Fruit fly (Drosophila melanogaster) whole organism, embryonic: ENCODE measurements around the gene CG31821.

Source experiments
- Awh ChIP-seq: fragments of 200-800 bp; sonication (Bioruptor generic); IDR thresholded peaks from 2 replicates; pipeline ENCODE4, ENCODE4 v1.3.6; 2022; ENCODE audit warnings: missing biosample characterization, missing genetic modification characterization
- CG10959 ChIP-seq: fragments of 200-800 bp; sonication (Bioruptor generic); IDR thresholded peaks from 2 replicates; pipeline ENCODE4 v1.3.6; 2022; ENCODE audit warnings: missing biosample characterization, missing genetic modification characterization
- CG12659 ChIP-seq: fragments of 200-800 bp; sonication (Bioruptor generic); optimal IDR thresholded peaks from 3 replicates; lab custom pipeline; 2017; ENCODE audit warnings: mild to moderate bottlenecking, missing biosample characterization, missing genetic modification reagents, missing genetic modification characterization
- CG14441 ChIP-seq: fragments of 200-800 bp; sonication (Bioruptor generic); IDR thresholded peaks from 2 replicates; pipeline ENCODE4 v1.3.6; 2022; ENCODE audit warnings: missing biosample characterization, missing genetic modification characterization
- CG15073 ChIP-seq: fragments of 200-800 bp; sonication (Bioruptor generic); optimal IDR thresholded peaks from 2 replicates; lab custom pipeline; 2016; ENCODE audit warnings: missing biosample characterization, missing genetic modification characterization
- CG15514 ChIP-seq: fragments of 200-800 bp; sonication (Bioruptor generic); optimal IDR thresholded peaks from 3 replicates; lab custom pipeline; 2017; ENCODE audit warnings: missing biosample characterization, missing genetic modification characterization, mild to moderate bottlenecking, moderate library complexity, missing genetic modification reagents
- CG16779 ChIP-seq: fragments of 200-800 bp; sonication (Bioruptor generic); IDR thresholded peaks from 2 replicates; pipeline ENCODE4 v1.3.6; 2022; ENCODE audit warnings: missing biosample characterization, missing genetic modification characterization
- CG17328 ChIP-seq: fragments of 200-800 bp; sonication (Bioruptor generic); IDR thresholded peaks from 2 replicates; pipeline ENCODE4 v1.3.6; 2022; ENCODE audit warnings: missing biosample characterization, missing genetic modification characterization
- CG17385 ChIP-seq: fragments of 200-800 bp; sonication (Bioruptor generic); optimal IDR thresholded peaks from 3 replicates; lab custom pipeline; 2018; ENCODE audit warnings: missing biosample characterization, mild to moderate bottlenecking, missing genetic modification characterization
- CG18262 ChIP-seq: fragments of 200-800 bp; optimal IDR thresholded peaks from 3 replicates; lab custom pipeline; 2019; ENCODE audit warnings: missing biosample characterization, mild to moderate bottlenecking, missing genetic modification characterization, moderate library complexity
- CG1832 ChIP-seq: fragments of 200-800 bp; sonication (Bioruptor generic); optimal IDR thresholded peaks from 2 replicates; lab custom pipeline; 2017; ENCODE audit warnings: missing biosample characterization, mild to moderate bottlenecking, missing genetic modification characterization, inconsistent platforms
- CG2199 ChIP-seq: fragments of 200-800 bp; sonication (Bioruptor generic); IDR thresholded peaks from 3 replicates; pipeline ENCODE4 v1.3.6; 2022; ENCODE audit warnings: missing biosample characterization, missing genetic modification characterization
- CG7556 ChIP-seq: fragments of 200-800 bp; sonication (Bioruptor generic); optimal IDR thresholded peaks from 2 replicates; lab custom pipeline; 2017; ENCODE audit warnings: missing biosample characterization, mild to moderate bottlenecking, missing genetic modification characterization
- CG7745 ChIP-seq: fragments of 200-800 bp; sonication (Bioruptor generic); optimal IDR thresholded peaks from 2 replicates; lab custom pipeline; 2018; ENCODE audit warnings: missing biosample characterization, mild to moderate bottlenecking, missing genetic modification characterization, moderate library complexity
- CG9932 ChIP-seq: fragments of 200-800 bp; sonication (Bioruptor generic); IDR thresholded peaks from 2 replicates; pipeline ENCODE4 v1.3.6; 2022; ENCODE audit warnings: missing biosample characterization, missing genetic modification characterization
- CrebB ChIP-seq: fragments of 200-800 bp; sonication (Bioruptor generic); optimal IDR thresholded peaks from 3 replicates; lab custom pipeline; 2018; ENCODE audit warnings: missing biosample characterization, mild to moderate bottlenecking, missing genetic modification characterization
- H2.0 ChIP-seq: fragments of 200-800 bp; sonication (Bioruptor generic); IDR thresholded peaks from 2 replicates; pipeline ENCODE4 v1.3.6; 2022; ENCODE audit warnings: missing biosample characterization, missing genetic modification characterization
- Hr51 ChIP-seq, 2 experiments: fragments of 200-800 bp; sonication (Bioruptor generic); optimal IDR thresholded peaks; 2 replicates in 1 of 2; 3 replicates in 1 of 2; lab custom pipeline; 2016 to 2018; ENCODE audit warnings: missing biosample characterization in 2 of 2, missing genetic modification characterization in 2 of 2, mild to moderate bottlenecking in 1 of 2, moderate library complexity in 1 of 2
- Hsf ChIP-seq: fragments of 200-800 bp; sonication (Bioruptor generic); optimal IDR thresholded peaks from 3 replicates; lab custom pipeline; 2016; ENCODE audit warnings: missing biosample characterization, missing genetic modification characterization
- Max ChIP-seq: fragments of 200-800 bp; sonication (Bioruptor generic); optimal IDR thresholded peaks from 2 replicates; lab custom pipeline; 2016; ENCODE audit warnings: missing biosample characterization, mild to moderate bottlenecking, missing genetic modification characterization
- Myb ChIP-seq: fragments of 200-800 bp; sonication (Bioruptor generic); optimal IDR thresholded peaks from 2 replicates; lab custom pipeline; 2016; ENCODE audit warnings: missing biosample characterization, missing genetic modification characterization
- Oaz ChIP-seq: fragments of 200-800 bp; sonication (Bioruptor generic); IDR thresholded peaks from 2 replicates; pipeline ENCODE4 v1.3.6; 2022; ENCODE audit warnings: missing biosample characterization, missing genetic modification characterization
- PHDP ChIP-seq: fragments of 200-800 bp; sonication (Bioruptor generic); optimal IDR thresholded peaks from 3 replicates; lab custom pipeline; 2018; ENCODE audit warnings: missing biosample characterization, mild to moderate bottlenecking, missing genetic modification characterization, moderate library complexity
- Side ChIP-seq: fragments of 200-800 bp; sonication (Bioruptor generic); optimal IDR thresholded peaks from 2 replicates; lab custom pipeline; 2016; ENCODE audit warnings: missing biosample characterization, missing genetic modification characterization
- TFAM ChIP-seq: fragments of 200-800 bp; sonication (Bioruptor generic); optimal IDR thresholded peaks from 2 replicates; lab custom pipeline; 2017; ENCODE audit warnings: missing biosample characterization, missing genetic modification characterization, inconsistent platforms
- Xbp1 ChIP-seq: fragments of 200-800 bp; sonication (Bioruptor generic); optimal IDR thresholded peaks from 3 replicates; lab custom pipeline; 2016; ENCODE audit warnings: missing biosample characterization, mild to moderate bottlenecking, missing genetic modification characterization
- aop ChIP-seq: fragments of 200-800 bp; sonication (Bioruptor generic); IDR thresholded peaks from 2 replicates; pipeline ENCODE4 v1.3.6; 2022; ENCODE audit warnings: missing biosample characterization, missing genetic modification characterization
- ase ChIP-seq: fragments of 200-800 bp; sonication (Bioruptor generic); IDR thresholded peaks from 3 replicates; pipeline ENCODE4 v1.3.6; 2022; ENCODE audit warnings: missing biosample characterization, missing genetic modification characterization
- ash1 ChIP-seq: fragments of 200-800 bp; sonication (Bioruptor generic); optimal IDR thresholded peaks from 2 replicates; lab custom pipeline; 2018; ENCODE audit warnings: missing biosample characterization, mild to moderate bottlenecking, missing genetic modification characterization
- bowl ChIP-seq: fragments of 200-800 bp; sonication (Bioruptor generic); IDR thresholded peaks from 2 replicates; pipeline ENCODE4 v1.3.6; 2022; ENCODE audit warnings: missing biosample characterization, missing genetic modification characterization
- br ChIP-seq: fragments of >200 bp; optimal IDR thresholded peaks from 2 replicates; lab custom pipeline; 2017
- caup ChIP-seq: fragments of 200-800 bp; sonication (Bioruptor generic); optimal IDR thresholded peaks from 3 replicates; lab custom pipeline; 2017; ENCODE audit warnings: missing biosample characterization, mild to moderate bottlenecking, missing genetic modification characterization, moderate library complexity; ENCODE audit not compliant: severe bottlenecking
- fd64A ChIP-seq: fragments of 200-800 bp; sonication (Bioruptor generic); optimal IDR thresholded peaks from 3 replicates; lab custom pipeline; 2018; ENCODE audit warnings: missing biosample characterization, mild to moderate bottlenecking, missing genetic modification characterization
- grau ChIP-seq: fragments of 200-800 bp; optimal IDR thresholded peaks from 3 replicates; lab custom pipeline; 2019; ENCODE audit warnings: missing biosample characterization, mild to moderate bottlenecking, missing genetic modification characterization, moderate library complexity
- gro ChIP-seq: fragments of 200-800 bp; sonication (Bioruptor generic); optimal IDR thresholded peaks from 2 replicates; lab custom pipeline; 2016; ENCODE audit warnings: missing biosample characterization, missing genetic modification characterization
- ham ChIP-seq: fragments of 200-800 bp; sonication (Bioruptor generic); IDR thresholded peaks from 2 replicates; pipeline ENCODE4 v1.3.6; 2022; ENCODE audit warnings: missing biosample characterization, missing genetic modification characterization
- hkb ChIP-seq, 2 experiments: fragments of 200-800 bp in 1 of 2; fragments of >200 bp in 1 of 2; sonication (Bioruptor generic) in 1 of 2; IDR thresholded peaks in 1 of 2; optimal IDR thresholded peaks in 1 of 2; 2 replicates each; pipeline versions ENCODE4 v1.3.6 to Lab custom; 2017 to 2022; ENCODE audit warnings: missing biosample characterization in 1 of 2, missing genetic modification characterization in 1 of 2
- inv ChIP-seq: fragments of 200-800 bp; sonication (Bioruptor generic); IDR thresholded peaks from 2 replicates; pipeline ENCODE4 v1.3.6; 2022; ENCODE audit warnings: missing biosample characterization, missing genetic modification characterization; ENCODE audit not compliant: partially characterized antibody
- jing ChIP-seq: fragments of 200-800 bp; sonication (Bioruptor generic); optimal IDR thresholded peaks from 2 replicates; lab custom pipeline; 2018; ENCODE audit warnings: missing biosample characterization, mild to moderate bottlenecking, missing genetic modification characterization
- kah ChIP-seq: fragments of 200-800 bp; sonication (Bioruptor generic); optimal IDR thresholded peaks from 2 replicates; lab custom pipeline; 2018; ENCODE audit warnings: missing biosample characterization, mild to moderate bottlenecking, missing genetic modification characterization
- pb ChIP-seq: fragments of 200-800 bp; sonication (Bioruptor generic); optimal IDR thresholded peaks from 3 replicates; lab custom pipeline; 2016; ENCODE audit warnings: missing biosample characterization, missing genetic modification characterization
- phol ChIP-seq: fragments of 200-800 bp; sonication (Bioruptor generic); optimal IDR thresholded peaks from 3 replicates; lab custom pipeline; 2018; ENCODE audit warnings: missing biosample characterization, mild to moderate bottlenecking, missing genetic modification characterization, moderate library complexity
- rib ChIP-seq: fragments of 200-800 bp; sonication (Bioruptor generic); IDR thresholded peaks from 2 replicates; pipeline ENCODE4 v1.3.6; 2022; ENCODE audit warnings: missing biosample characterization, missing genetic modification characterization
- sisA ChIP-seq: fragments of 200-800 bp; sonication (Bioruptor generic); IDR thresholded peaks from 2 replicates; pipeline ENCODE4 v1.3.6; 2022; ENCODE audit warnings: missing biosample characterization, missing genetic modification characterization
- stc ChIP-seq: fragments of 200-800 bp; sonication (Bioruptor generic); IDR thresholded peaks from 2 replicates; pipeline ENCODE4 v1.3.6; 2022; ENCODE audit warnings: missing biosample characterization, missing genetic modification characterization
- trh ChIP-seq: fragments of 200-800 bp; sonication (Bioruptor generic); optimal IDR thresholded peaks from 2 replicates; lab custom pipeline; 2016; ENCODE audit warnings: missing biosample characterization, missing genetic modification characterization
- usp ChIP-seq: fragments of >200 bp; optimal IDR thresholded peaks from 2 replicates; lab custom pipeline; 2017; ENCODE audit warnings: missing biosample characterization, missing genetic modification characterization

The CG31821 gene

dm6 chr2L:15912008-15912900 is 10.0 kb upstream of the CG31821 start (continued):
- TF ChIP-seq pb: no peak
- peak; percentile 68; the same call in 1 of the 2 replicates for TF ChIP-seq bowl (GFP tag; lab: Robert Waterston, UW)
- peak; percentile 95 for TF ChIP-seq CG18262 (tag; lab: Kevin White, UChicago)
- TF ChIP-seq Xbp1: peak; percentile 89
- TF ChIP-seq Side (GFP tag; lab: Kevin White, UChicago): peak; percentile 16
- no peak for TF ChIP-seq kah (GFP tag; lab: Kevin White, UChicago)
- peak; percentile 26 to 98 for TF ChIP-seq Hr51 (GFP tag; optimal IDR thresholded peaks at IDR 0.05; lab: Kevin White, UChicago)
- TF ChIP-seq fd64A (GFP tag; lab: Kevin White, UChicago): no peak
- TF ChIP-seq jing (GFP tag; lab: Kevin White, UChicago): peak; percentile 85
- TF ChIP-seq caup (GFP tag; lab: Kevin White, UChicago): peak; percentile 82
- peak; percentile 75 for TF ChIP-seq Oaz (GFP tag; lab: Robert Waterston, UW)
- TF ChIP-seq gro (GFP tag; lab: Kevin White, UChicago): peak; percentile 73
- no peak for TF ChIP-seq hkb (optimal IDR thresholded peaks at IDR 0.05; lab: Kevin White, UChicago)
- TF ChIP-seq hkb (GFP tag; IDR thresholded peaks at IDR 0.05; lab: Robert Waterston, UW): peak; percentile 86
- peak; percentile 77 for TF ChIP-seq ham
- peak; percentile 84 for TF ChIP-seq sisA (GFP tag; lab: Robert Waterston, UW)
- peak; percentile 95 for TF ChIP-seq CG17328 (GFP tag; lab: Robert Waterston, UW)
- peak; percentile 61 for TF ChIP-seq CG15514
- no peak; the same call in 1 of the 2 replicates for TF ChIP-seq rib (GFP tag; lab: Robert Waterston, UW)
- peak; percentile 85 for TF ChIP-seq stc
- no peak for TF ChIP-seq CG16779 (GFP tag; lab: Robert Waterston, UW)
- peak; percentile 74 for TF ChIP-seq CrebB (tag; lab: Kevin White, UChicago)
- peak; percentile 55 for TF ChIP-seq Hsf
- peak; percentile 89 for TF ChIP-seq CG17385
- no peak for TF ChIP-seq ash1 (GFP tag; lab: Kevin White, UChicago)
- peak; percentile 93 for TF ChIP-seq H2.0 (GFP tag; lab: Robert Waterston, UW)
- peak; percentile 60 for TF ChIP-seq CG7745
- TF ChIP-seq Myb (GFP tag; lab: Kevin White, UChicago): no peak
- peak; percentile 94 for TF ChIP-seq CG7556 (GFP tag; lab: Kevin White, UChicago)
- peak; percentile 85 for TF ChIP-seq Awh (GFP tag; lab: Robert Waterston, UW)
- TF ChIP-seq TFAM (GFP tag; lab: Kevin White, UChicago): peak; percentile 20
- no peak for TF ChIP-seq usp (GFP tag; lab: Kevin White, UChicago)
- TF ChIP-seq phol (tag; lab: Kevin White, UChicago): peak; percentile 93
- peak; percentile 98 for TF ChIP-seq CG12659 (GFP tag; lab: Kevin White, UChicago)
- no peak for TF ChIP-seq inv
- peak; percentile 80 for TF ChIP-seq ase
- 0 out of 2 replicates have a peak, but pooled peaks have one; percentile 41 for TF ChIP-seq aop (GFP tag; lab: Robert Waterston, UW)
- peak; percentile 96 for TF ChIP-seq PHDP (tag; lab: Kevin White, UChicago)
- peak; percentile 82 for TF ChIP-seq Max (GFP tag; lab: Kevin White, UChicago)
- TF ChIP-seq CG10959: no peak; the same call in 1 of the 2 replicates
- TF ChIP-seq CG14441 (GFP tag; lab: Robert Waterston, UW): peak; percentile 86
- peak; percentile 100 for TF ChIP-seq grau (tag; lab: Kevin White, UChicago)
- peak; percentile 70 for TF ChIP-seq trh (GFP tag; lab: Kevin White, UChicago)
- peak; percentile 8 for TF ChIP-seq CG15073
- TF ChIP-seq CG1832 (GFP tag; lab: Kevin White, UChicago): no peak
- TF ChIP-seq br: no peak
- peak; percentile 87 for TF ChIP-seq CG9932 (GFP tag; lab: Robert Waterston, UW)
- peak; percentile 83 for TF ChIP-seq CG2199
